Worm (Caenorhabditis elegans) whole organism, early embryonic: ENCODE data around the gene rab-37.

ENCODE experiments used
- B0310.2 ChIP-seq: sonication (generic microtip); optimal IDR thresholded peaks from 2 replicates; lab custom pipeline; 2016; ENCODE audit warnings: mild to moderate bottlenecking, missing genetic modification characterization, missing compliant biosample characterization
- F13C5.2 ChIP-seq: sonication (generic microtip); optimal IDR thresholded peaks from 2 replicates; lab custom pipeline; 2017; ENCODE audit warnings: mild to moderate bottlenecking, missing genetic modification characterization, inconsistent platforms, missing compliant biosample characterization
- aly-1 ChIP-seq: sonication (generic microtip); optimal IDR thresholded peaks from 2 replicates; lab custom pipeline; 2016; ENCODE audit warnings: missing genetic modification characterization, missing compliant biosample characterization
- ama-1 ChIP-seq: fragments of 150-350 bp; optimal IDR thresholded peaks from 2 replicates; lab custom pipeline; 2014
- ceh-13 ChIP-seq: fragments of 200-800 bp; sonication (Bioruptor generic); optimal IDR thresholded peaks from 2 replicates; lab custom pipeline; 2018; ENCODE audit warnings: mild to moderate bottlenecking, missing genetic modification characterization, missing compliant biosample characterization
- ceh-36 ChIP-seq: sonication (generic microtip); optimal IDR thresholded peaks from 2 replicates; lab custom pipeline; 2016; ENCODE audit warnings: missing genetic modification characterization, inconsistent platforms, missing compliant biosample characterization
- ets-7 ChIP-seq: sonication (generic microtip); optimal IDR thresholded peaks from 2 replicates; lab custom pipeline; 2016; ENCODE audit warnings: missing genotype, missing genetic modification characterization, missing compliant biosample characterization
- flt-1 ChIP-seq: fragments of 200-800 bp; sonication (Bioruptor generic); IDR thresholded peaks from 2 replicates; pipeline ENCODE4 v1.3.6; 2022; ENCODE audit warnings: missing genetic modification characterization, missing compliant biosample characterization
- hmbx-1 ChIP-seq: sonication (generic microtip); optimal IDR thresholded peaks from 2 replicates; lab custom pipeline; 2016; ENCODE audit warnings: mild to moderate bottlenecking, missing genetic modification characterization, missing compliant biosample characterization
- hmg-4 ChIP-seq: fragments of 200-800 bp; sonication (Bioruptor generic); optimal IDR thresholded peaks from 2 replicates; lab custom pipeline; 2018; ENCODE audit warnings: mild to moderate bottlenecking, missing genetic modification characterization, missing compliant biosample characterization
- hnd-1 ChIP-seq: sonication (generic microtip); optimal IDR thresholded peaks from 2 replicates; lab custom pipeline; 2016; ENCODE audit warnings: missing genetic modification characterization, missing compliant biosample characterization
- pes-1 ChIP-seq: fragments of 200-800 bp; sonication (Bioruptor generic); IDR thresholded peaks from 2 replicates; pipeline ENCODE4 v1.3.6; 2022; ENCODE audit warnings: missing genetic modification reagents, missing genetic modification characterization, missing compliant biosample characterization
- scrt-1 ChIP-seq: fragments of 200-800 bp; sonication (Bioruptor generic); IDR thresholded peaks from 2 replicates; pipeline ENCODE4 v1.3.6; 2022; ENCODE audit warnings: missing genetic modification characterization, missing compliant biosample characterization
- sea-1 ChIP-seq: fragments of 200-800 bp; sonication (Bioruptor generic); conservative IDR thresholded peaks from 2 replicates; pipeline ENCODE4 v1.3.6; 2022; ENCODE audit warnings: missing genetic modification characterization, missing compliant biosample characterization
- tbx-11 ChIP-seq: fragments of 200-800 bp; sonication (Bioruptor generic); IDR thresholded peaks from 2 replicates; pipeline ENCODE4 v1.3.6; 2022; ENCODE audit warnings: missing genetic modification characterization, missing compliant biosample characterization
- tbx-37 ChIP-seq: fragments of 200-800 bp; sonication (Bioruptor generic); conservative IDR thresholded peaks from 2 replicates; pipeline ENCODE4 v1.3.6; 2022; ENCODE audit warnings: missing genetic modification reagents, missing genetic modification characterization, missing compliant biosample characterization
- tra-4 ChIP-seq: sonication (generic microtip); optimal IDR thresholded peaks from 2 replicates; lab custom pipeline; 2017; ENCODE audit warnings: missing genetic modification characterization, missing compliant biosample characterization

Gene rab-37

ce11 chrX:4235752-4236151, at the start of gene rab-37:
Gene rab-37, minus strand, starts transcription at chrX:4235852.
- TF ChIP-seq B0310.2 (tag; lab: Kevin White, UChicago) (no peak), ceh-36 (tag; lab: Kevin White, UChicago) (no peak), sea-1 (no peak), flt-1 (no peak), pes-1 (no peak), ceh-13 (GFP tag; lab: Kevin White, UChicago) (no peak), hnd-1 (tag; lab: Kevin White, UChicago) (no peak), tbx-11 (GFP tag; lab: Robert Waterston, UW) (no peak), scrt-1 (GFP tag; lab: Robert Waterston, UW) (no peak), tbx-37 (GFP tag; lab: Robert Waterston, UW) (no peak), F13C5.2 (tag; lab: Kevin White, UChicago) (no peak), ets-7 (tag; lab: Kevin White, UChicago) (no peak), aly-1 (tag; lab: Kevin White, UChicago) (no peak), tra-4 (tag; lab: Kevin White, UChicago) (no peak), hmbx-1 (tag; lab: Kevin White, UChicago) (no peak)

ce11 chrX:4284470-4284869, 48.8 kb upstream of the rab-37 start:
- TF ChIP-seq ets-7 (tag; lab: Kevin White, UChicago) (no peak), hnd-1 (tag; lab: Kevin White, UChicago) (no peak), scrt-1 (GFP tag; lab: Robert Waterston, UW) (no peak), B0310.2 (tag; lab: Kevin White, UChicago) (no peak), tra-4 (tag; lab: Kevin White, UChicago) (no peak), tbx-11 (GFP tag; lab: Robert Waterston, UW) (no peak), hmg-4 (no peak), tbx-37 (GFP tag; lab: Robert Waterston, UW) (no peak), aly-1 (tag; lab: Kevin White, UChicago) (no peak), ceh-13 (GFP tag; lab: Kevin White, UChicago) (no peak)

- TF ChIP-seq sea-1 (no peak), B0310.2 (tag; lab: Kevin White, UChicago) (no peak), tbx-37 (GFP tag; lab: Robert Waterston, UW) (no peak), flt-1 (no peak), pes-1 (no peak), tra-4 (tag; lab: Kevin White, UChicago) (no peak), ets-7 (tag; lab: Kevin White, UChicago) (no peak), ama-1 (lab: Kevin White, UChicago) (no peak), ceh-13 (GFP tag; lab: Kevin White, UChicago) (no peak), ceh-36 (tag; lab: Kevin White, UChicago) (no peak), hmg-4 (no peak)
These were observed 48.3 kb upstream of the rab-37 start, which contains the start of gene ets-10 for ce11 chrX:4283989-4284388. Gene ets-10, plus strand, starts transcription at chrX:4284189.

ce11 chrX:4282380-4282779, 46.7 kb upstream of the rab-37 start, which contains the start of gene C52B9.19:
Gene C52B9.19, plus strand, starts transcription at chrX:4282555.
- TF ChIP-seq scrt-1 (GFP tag; lab: Robert Waterston, UW) (no peak), B0310.2 (tag; lab: Kevin White, UChicago) (no peak), sea-1 (no peak), tbx-11 (GFP tag; lab: Robert Waterston, UW) (no peak), ceh-36 (tag; lab: Kevin White, UChicago) (no peak), ets-7 (tag; lab: Kevin White, UChicago) (no peak), hnd-1 (tag; lab: Kevin White, UChicago) (no peak), hmg-4 (no peak), flt-1 (no peak), ama-1 (lab: Kevin White, UChicago) (no peak), F13C5.2 (tag; lab: Kevin White, UChicago) (no peak), pes-1 (no peak), hmbx-1 (tag; lab: Kevin White, UChicago) (no peak), ceh-13 (GFP tag; lab: Kevin White, UChicago) (no peak), aly-1 (tag; lab: Kevin White, UChicago) (no peak), tra-4 (tag; lab: Kevin White, UChicago) (no peak), tbx-37 (GFP tag; lab: Robert Waterston, UW) (no peak)

ce11 chrX:4279294-4279782, 43.7 kb upstream of the rab-37 start, which contains the start of the genes twk-28 and ets-9:
Gene twk-28, minus strand, starts transcription at chrX:4279344.
Gene ets-9, plus strand, starts transcription at chrX:4279703.
- TF ChIP-seq hmg-4 (no peak), hmbx-1 (tag; lab: Kevin White, UChicago) (no peak), tbx-37 (GFP tag; lab: Robert Waterston, UW) (no peak), F13C5.2 (tag; lab: Kevin White, UChicago) (no peak), pes-1 (no peak), tbx-11 (GFP tag; lab: Robert Waterston, UW) (no peak), ama-1 (lab: Kevin White, UChicago) (no peak)

ce11 chrX:4274116-4274515, 38.5 kb upstream of the rab-37 start, which contains the start of gene mec-18:
Gene mec-18, minus strand, starts transcription at chrX:4274216.
- TF ChIP-seq tbx-11 (GFP tag; lab: Robert Waterston, UW) (no peak), sea-1 (no peak), flt-1 (no peak), tbx-37 (GFP tag; lab: Robert Waterston, UW) (no peak), F13C5.2 (tag; lab: Kevin White, UChicago) (no peak), ceh-36 (tag; lab: Kevin White, UChicago) (no peak)

ce11 chrX:4273614-4274013, 38.0 kb upstream of the rab-37 start, which contains the start of gene C52B9.10:
Gene C52B9.10, plus strand, starts transcription at chrX:4273914.
- no peak for TF ChIP-seq ceh-36 (tag; lab: Kevin White, UChicago)
- TF ChIP-seq tbx-11 (GFP tag; lab: Robert Waterston, UW), result no peak
- no peak for TF ChIP-seq scrt-1 (GFP tag; lab: Robert Waterston, UW)
- no peak for TF ChIP-seq pes-1
- no peak for TF ChIP-seq sea-1
- no peak for TF ChIP-seq hnd-1 (tag; lab: Kevin White, UChicago)
- no peak for TF ChIP-seq B0310.2 (tag; lab: Kevin White, UChicago)
- TF ChIP-seq tbx-37 (GFP tag; lab: Robert Waterston, UW), result no peak
